Worm (Caenorhabditis elegans): ENCODE measurements around the gene nhr-138.
"Not testable (repeated sequence)": the region's sequence is repeated elsewhere in the genome, so short reads cannot be mapped to it uniquely, and the experiment has no call there.

DNA sequence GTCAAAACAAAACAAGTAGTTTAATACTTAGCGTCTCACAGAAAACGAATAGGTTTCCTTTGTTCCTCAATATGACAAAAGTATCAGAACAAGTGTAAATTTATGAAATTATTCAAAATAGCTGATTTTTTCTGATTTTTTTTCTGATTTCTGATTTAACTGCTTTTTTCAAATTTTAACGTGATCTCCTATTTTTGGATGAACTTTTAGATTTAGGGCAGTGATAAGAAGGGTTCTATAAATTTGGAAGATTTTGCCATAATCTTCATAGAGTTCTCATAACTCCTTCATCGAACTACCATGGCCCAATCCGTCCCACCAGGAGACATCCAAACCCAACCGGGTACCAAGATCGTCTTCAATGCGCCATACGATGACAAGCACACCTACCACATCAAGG, 44.7 kb downstream of the nhr-138 start, which contains the start of gene msp-78:
- TF ChIP-seq ceh-18 (tag; optimal IDR thresholded peaks at IDR 0.05); ama-1 (optimal IDR thresholded peaks at IDR 0.05); dmd-4 (tag; optimal IDR thresholded peaks at IDR 0.05; ENCODE audit: borderline replicate concordance); ref-2 (tag; optimal IDR thresholded peaks at IDR 0.05); F13H6.1 (tag; optimal IDR thresholded peaks at IDR 0.05); ceh-31 (tag; optimal IDR thresholded peaks at IDR 0.05); elt-2 (tag; optimal IDR thresholded peaks at IDR 0.05); tbx-7 (tag; optimal IDR thresholded peaks at IDR 0.05); K09A11.1 (tag; optimal IDR thresholded peaks at IDR 0.05; ENCODE audit: insufficient read depth): not testable (repeated sequence)

Measured in whole organism, late embryonic.